Fruit fly (Drosophila melanogaster) whole organism, embryonic: ENCODE results near the gene Gale.
A peak's percentile ranks its signal among the peaks of the same experiment; 100 is the strongest.

Experiments
- B-H2 ChIP-seq: fragments of 200-800 bp; sonication (Bioruptor generic); optimal IDR thresholded peaks from 2 replicates; lab custom pipeline; 2018; ENCODE audit warnings: missing biosample characterization, mild to moderate bottlenecking, missing genetic modification characterization
- CG10654 ChIP-seq: fragments of 200-800 bp; sonication (Bioruptor generic); optimal IDR thresholded peaks from 2 replicates; lab custom pipeline; 2016; ENCODE audit warnings: missing biosample characterization, missing genetic modification characterization
- CG11723 ChIP-seq: fragments of 200-800 bp; sonication (Bioruptor generic); optimal IDR thresholded peaks from 2 replicates; lab custom pipeline; 2017; ENCODE audit warnings: missing biosample characterization, mild to moderate bottlenecking, missing genetic modification characterization
- CG12299 ChIP-seq: fragments of 200-800 bp; sonication (Bioruptor generic); optimal IDR thresholded peaks from 2 replicates; lab custom pipeline; 2018; ENCODE audit warnings: missing biosample characterization, mild to moderate bottlenecking, missing genetic modification characterization
- CG15011 ChIP-seq: fragments of 200-800 bp; sonication (Bioruptor generic); optimal IDR thresholded peaks from 3 replicates; lab custom pipeline; 2018; ENCODE audit warnings: missing biosample characterization, mild to moderate bottlenecking, missing genetic modification characterization
- CG16815 ChIP-seq: fragments of 200-800 bp; sonication (Bioruptor generic); optimal IDR thresholded peaks from 3 replicates; lab custom pipeline; 2017; ENCODE audit warnings: missing biosample characterization, mild to moderate bottlenecking, missing genetic modification characterization
- CG17829 ChIP-seq: fragments of 200-800 bp; optimal IDR thresholded peaks from 2 replicates; lab custom pipeline; 2019; ENCODE audit warnings: missing biosample characterization, mild to moderate bottlenecking, missing genetic modification characterization, moderate library complexity
- CG2202 ChIP-seq: fragments of 200-800 bp; sonication (Bioruptor generic); optimal IDR thresholded peaks from 2 replicates; lab custom pipeline; 2018; ENCODE audit warnings: missing biosample characterization, mild to moderate bottlenecking, missing genetic modification characterization
- CG2889 ChIP-seq: fragments of 200-800 bp; sonication (Bioruptor generic); IDR thresholded peaks from 3 replicates; pipeline ENCODE4 v1.3.6; 2022; ENCODE audit warnings: missing biosample characterization, missing genetic modification characterization
- CG32532 ChIP-seq: fragments of 200-800 bp; sonication (Bioruptor generic); IDR thresholded peaks from 2 replicates; pipeline ENCODE4 v1.3.6; 2022; ENCODE audit warnings: missing biosample characterization, missing genetic modification characterization
- CG32767 ChIP-seq: fragments of 200-800 bp; sonication (Bioruptor generic); IDR thresholded peaks from 2 replicates; pipeline ENCODE4 v1.3.6; 2022; ENCODE audit warnings: missing biosample characterization, missing genetic modification characterization
- CG3838 ChIP-seq: fragments of 200-800 bp; sonication (Bioruptor generic); optimal IDR thresholded peaks from 3 replicates; lab custom pipeline; 2016; ENCODE audit warnings: missing biosample characterization, missing genetic modification characterization
- CG4404 ChIP-seq: fragments of 200-800 bp; sonication (Bioruptor generic); IDR thresholded peaks from 2 replicates; pipeline ENCODE4 v1.3.6; 2022; ENCODE audit warnings: missing biosample characterization, missing genetic modification characterization
- CG6254 ChIP-seq: fragments of 200-800 bp; sonication (Bioruptor generic); optimal IDR thresholded peaks from 3 replicates; lab custom pipeline; 2017; ENCODE audit warnings: mild to moderate bottlenecking, missing biosample characterization, missing genetic modification reagents, missing genetic modification characterization
- CG8388 ChIP-seq: fragments of 200-800 bp; sonication (Bioruptor generic); optimal IDR thresholded peaks from 2 replicates; lab custom pipeline; 2019; ENCODE audit warnings: missing biosample characterization, mild to moderate bottlenecking, missing genetic modification characterization, moderate library complexity
- D19A ChIP-seq: fragments of 200-800 bp; optimal IDR thresholded peaks from 3 replicates; lab custom pipeline; 2019; ENCODE audit warnings: missing biosample characterization, mild to moderate bottlenecking, missing genetic modification characterization, moderate library complexity
- Dbx ChIP-seq: fragments of 200-800 bp; sonication (Bioruptor generic); IDR thresholded peaks from 3 replicates; pipeline ENCODE4 v1.3.6; 2022; ENCODE audit warnings: missing biosample characterization, missing genetic modification characterization
- Drgx ChIP-seq: fragments of 200-800 bp; sonication (Bioruptor generic); IDR thresholded peaks from 2 replicates; pipeline ENCODE4 v1.3.6; 2022; ENCODE audit warnings: missing biosample characterization, missing genetic modification characterization
- Ets65A ChIP-seq: fragments of 200-800 bp; sonication (Bioruptor generic); peaks from one replicate; lab custom pipeline; 2016; ENCODE audit warnings: missing biosample characterization, missing genetic modification characterization
- Fer2 ChIP-seq: fragments of 200-800 bp; sonication (Bioruptor generic); optimal IDR thresholded peaks from 2 replicates; lab custom pipeline; 2018; ENCODE audit warnings: missing biosample characterization, mild to moderate bottlenecking, missing genetic modification characterization, moderate library complexity
- H15 ChIP-seq: fragments of 200-800 bp; sonication (Bioruptor generic); IDR thresholded peaks from 3 replicates; pipeline ENCODE4 v1.3.6; 2022; ENCODE audit warnings: missing biosample characterization, missing genetic modification characterization
- HHEX ChIP-seq: fragments of 200-800 bp; sonication (Bioruptor generic); optimal IDR thresholded peaks from 3 replicates; lab custom pipeline; 2017; ENCODE audit warnings: missing biosample characterization, mild to moderate bottlenecking, missing genetic modification characterization, missing genetic modification reagents
- HmgZ ChIP-seq: fragments of 200-800 bp; sonication (Bioruptor generic); optimal IDR thresholded peaks from 2 replicates; lab custom pipeline; 2018; ENCODE audit warnings: missing biosample characterization, mild to moderate bottlenecking, missing genetic modification characterization
- Hr51 ChIP-seq, 2 experiments: fragments of 200-800 bp; sonication (Bioruptor generic); optimal IDR thresholded peaks; 2 replicates in 1 of 2; 3 replicates in 1 of 2; lab custom pipeline; 2016 to 2018; ENCODE audit warnings: missing biosample characterization in 2 of 2, missing genetic modification characterization in 2 of 2, mild to moderate bottlenecking in 1 of 2, moderate library complexity in 1 of 2
- Med ChIP-seq: fragments of 200-800 bp; sonication (Bioruptor generic); peaks from one replicate; lab custom pipeline; 2016; ENCODE audit warnings: missing biosample characterization, missing genetic modification characterization, mild to moderate bottlenecking, inconsistent platforms, moderate library complexity
- Myb ChIP-seq: fragments of 200-800 bp; sonication (Bioruptor generic); optimal IDR thresholded peaks from 2 replicates; lab custom pipeline; 2016; ENCODE audit warnings: missing biosample characterization, missing genetic modification characterization
- Six4 ChIP-seq: fragments of 200-800 bp; sonication (Bioruptor generic); optimal IDR thresholded peaks from 2 replicates; lab custom pipeline; 2016; ENCODE audit warnings: missing biosample characterization, missing genetic modification characterization
- Sry-δ ChIP-seq: fragments of 200-800 bp; sonication (Bioruptor generic); optimal IDR thresholded peaks from 2 replicates; lab custom pipeline; 2016; ENCODE audit warnings: missing biosample characterization, missing genetic modification characterization
- al ChIP-seq: fragments of 200-800 bp; sonication (Bioruptor generic); IDR thresholded peaks from 2 replicates; pipeline ENCODE4 v1.3.6; 2022; ENCODE audit warnings: missing biosample characterization, missing genetic modification characterization
- ap ChIP-seq: fragments of 200-800 bp; sonication (Bioruptor generic); IDR thresholded peaks from 2 replicates; pipeline ENCODE4 v1.3.6; 2022; ENCODE audit warnings: missing biosample characterization, missing genetic modification characterization
- crc ChIP-seq: fragments of 200-800 bp; sonication (Bioruptor generic); optimal IDR thresholded peaks from 2 replicates; lab custom pipeline; 2016; ENCODE audit warnings: missing biosample characterization, missing genetic modification characterization
- grau ChIP-seq: fragments of 200-800 bp; optimal IDR thresholded peaks from 3 replicates; lab custom pipeline; 2019; ENCODE audit warnings: missing biosample characterization, mild to moderate bottlenecking, missing genetic modification characterization, moderate library complexity
- gt ChIP-seq: fragments of 200-800 bp; sonication (Bioruptor generic); IDR thresholded peaks from 2 replicates; pipeline ENCODE4 v1.3.6; 2022; ENCODE audit warnings: missing biosample characterization, missing genetic modification characterization
- ind ChIP-seq: fragments of 200-800 bp; sonication (Bioruptor generic); optimal IDR thresholded peaks from 3 replicates; lab custom pipeline; 2016; ENCODE audit warnings: missing biosample characterization, missing genetic modification characterization
- jing ChIP-seq: fragments of 200-800 bp; sonication (Bioruptor generic); optimal IDR thresholded peaks from 2 replicates; lab custom pipeline; 2018; ENCODE audit warnings: missing biosample characterization, mild to moderate bottlenecking, missing genetic modification characterization
- kah ChIP-seq: fragments of 200-800 bp; sonication (Bioruptor generic); optimal IDR thresholded peaks from 2 replicates; lab custom pipeline; 2018; ENCODE audit warnings: missing biosample characterization, mild to moderate bottlenecking, missing genetic modification characterization
- lilli ChIP-seq: fragments of 200-800 bp; sonication (Bioruptor generic); optimal IDR thresholded peaks from 3 replicates; lab custom pipeline; 2016; ENCODE audit warnings: missing biosample characterization, missing genetic modification characterization
- nau ChIP-seq: fragments of 200-800 bp; sonication (Bioruptor generic); optimal IDR thresholded peaks from 3 replicates; lab custom pipeline; 2017; ENCODE audit warnings: missing biosample characterization, mild to moderate bottlenecking, missing genetic modification characterization, missing genetic modification reagents
- org-1 ChIP-seq: fragments of 200-800 bp; sonication (Bioruptor generic); optimal IDR thresholded peaks from 2 replicates; lab custom pipeline; 2017; ENCODE audit warnings: missing biosample characterization, missing genetic modification characterization
- pho ChIP-seq: fragments of 200-800 bp; sonication (Bioruptor generic); optimal IDR thresholded peaks from 2 replicates; lab custom pipeline; 2016; ENCODE audit warnings: missing biosample characterization, missing genetic modification characterization
- row ChIP-seq: fragments of 200-800 bp; sonication (Bioruptor generic); IDR thresholded peaks from 3 replicates; pipeline ENCODE4 v1.3.6; 2022; ENCODE audit warnings: missing biosample characterization, missing genetic modification characterization
- salm ChIP-seq: fragments of 200-800 bp; sonication (Bioruptor generic); optimal IDR thresholded peaks from 2 replicates; lab custom pipeline; 2018; ENCODE audit warnings: missing biosample characterization, mild to moderate bottlenecking, missing genetic modification characterization
- seq ChIP-seq: fragments of 200-800 bp; sonication (Bioruptor generic); IDR thresholded peaks from 2 replicates; pipeline ENCODE4 v1.3.6; 2022; ENCODE audit warnings: missing biosample characterization, missing genetic modification characterization
- shn ChIP-seq: fragments of 200-800 bp; sonication (Bioruptor generic); optimal IDR thresholded peaks from 3 replicates; lab custom pipeline; 2016; ENCODE audit warnings: missing biosample characterization, missing genetic modification characterization
- sisA ChIP-seq: fragments of 200-800 bp; sonication (Bioruptor generic); IDR thresholded peaks from 2 replicates; pipeline ENCODE4 v1.3.6; 2022; ENCODE audit warnings: missing biosample characterization, missing genetic modification characterization
- tgo ChIP-seq: fragments of 200-800 bp; sonication (Bioruptor generic); IDR thresholded peaks from 3 replicates; pipeline ENCODE4 v1.3.6; 2022; ENCODE audit warnings: missing biosample characterization, missing genetic modification characterization
- tll ChIP-seq, 2 experiments: fragments of 200-800 bp in 1 of 2; fragments of >200 bp in 1 of 2; sonication (Bioruptor generic) in 1 of 2; optimal IDR thresholded peaks; 2 replicates each; lab custom pipeline; 2017 to 2019; ENCODE audit warnings: missing biosample characterization in 2 of 2, missing genetic modification characterization in 2 of 2, mild to moderate bottlenecking in 1 of 2, moderate library complexity in 1 of 2
- vfl ChIP-seq: fragments of 200-800 bp; sonication (Bioruptor generic); optimal IDR thresholded peaks from 2 replicates; lab custom pipeline; 2016; ENCODE audit warnings: missing biosample characterization, missing genetic modification characterization
- zen2 ChIP-seq: fragments of 200-800 bp; sonication (Bioruptor generic); IDR thresholded peaks from 3 replicates; pipeline ENCODE4 v1.3.6; 2022; ENCODE audit warnings: missing biosample characterization, missing genetic modification characterization; ENCODE audit not compliant: partially characterized antibody

The Gale gene

dm6 chr3L:700160-700917 is 52.0 kb downstream of the Gale start (continued):
- TF ChIP-seq CG15011 (GFP tag; lab: Kevin White, UChicago) (peak; percentile 38), gt (no peak), Sry-δ (GFP tag; lab: Kevin White, UChicago) (no peak), Ets65A (GFP tag; lab: Kevin White, UChicago) (no peak), Dbx (GFP tag; lab: Robert Waterston, UW) (no peak), ind (GFP tag; lab: Kevin White, UChicago) (peak; percentile 21), crc (peak; percentile 33), row (GFP tag; lab: Robert Waterston, UW) (peak; percentile 53), CG8388 (GFP tag; lab: Kevin White, UChicago) (peak; percentile 50), zen2 (no peak), shn (GFP tag; lab: Kevin White, UChicago) (no peak), B-H2 (GFP tag; lab: Kevin White, UChicago) (peak; percentile 41), sisA (GFP tag; lab: Robert Waterston, UW) (peak; percentile 29; the same call in 1 of the 2 replicates), CG4404 (GFP tag; lab: Robert Waterston, UW) (no peak), HmgZ (tag; lab: Kevin White, UChicago) (peak; percentile 71), Drgx (GFP tag; lab: Robert Waterston, UW) (peak; percentile 51), nau (GFP tag; lab: Kevin White, UChicago) (peak; percentile 74), CG11723 (peak; percentile 34), al (peak; percentile 35; the same call in 1 of the 2 replicates), kah (GFP tag; lab: Kevin White, UChicago) (peak; percentile 46), ap (GFP tag; lab: Robert Waterston, UW) (0 out of 2 replicates have a peak, but pooled peaks have one; percentile 19), pho (peak; percentile 53), lilli (peak; percentile 66), jing (GFP tag; lab: Kevin White, UChicago) (peak; percentile 5), CG2889 (0 out of 3 replicates have a peak, but pooled peaks have one; percentile 11), CG32532 (GFP tag; lab: Robert Waterston, UW) (peak; percentile 62; the same call in 1 of the 2 replicates), Myb (GFP tag; lab: Kevin White, UChicago) (no peak), HHEX (GFP tag; lab: Kevin White, UChicago) (peak; percentile 61), CG16815 (peak; percentile 10), Fer2 (tag; lab: Kevin White, UChicago) (peak; percentile 12), Six4 (GFP tag; lab: Kevin White, UChicago) (peak; percentile 55), CG2202 (tag; lab: Kevin White, UChicago) (peak; percentile 35), CG17829 (tag; lab: Kevin White, UChicago) (peak; percentile 44), vfl (GFP tag; lab: Kevin White, UChicago) (peak; percentile 13), salm (tag; lab: Kevin White, UChicago) (peak; percentile 41), grau (tag; lab: Kevin White, UChicago) (peak; percentile 73), H15 (GFP tag; lab: Robert Waterston, UW) (peak; percentile 56; the same call in 2 of the 3 replicates), org-1 (GFP tag; lab: Kevin White, UChicago) (peak; percentile 47), Med (GFP tag; lab: Kevin White, UChicago) (peak; percentile 72), CG10654 (GFP tag; lab: Kevin White, UChicago) (peak; percentile 24), tgo (peak; percentile 38; the same call in 1 of the 3 replicates), CG6254 (GFP tag; lab: Kevin White, UChicago) (peak; percentile 60), CG32767 (GFP tag; lab: Robert Waterston, UW) (no peak), Hr51 (GFP tag; optimal IDR thresholded peaks at IDR 0.05; lab: Kevin White, UChicago) (peak; percentile 10 to 83), tll (GFP tag; optimal IDR thresholded peaks at IDR 0.05; lab: Kevin White, UChicago) (no peak), CG12299 (tag; lab: Kevin White, UChicago) (peak; percentile 72), seq (peak; percentile 40; the same call in 1 of the 2 replicates), CG3838 (GFP tag; lab: Kevin White, UChicago) (no peak), D19A (tag; lab: Kevin White, UChicago) (peak; percentile 58)
